Worm (Caenorhabditis elegans) whole organism, L4 larva: ENCODE measurements around the gene F09F9.5.

Experiments
- F37D6.2 ChIP-seq: sonication (generic microtip); optimal IDR thresholded peaks from 2 replicates; lab custom pipeline; 2016; ENCODE audit warnings: mild to moderate bottlenecking, missing genetic modification characterization, missing compliant biosample characterization
- F44E2.7 ChIP-seq: fragments of 200-800 bp; sonication (Bioruptor generic); IDR thresholded peaks from 2 replicates; pipeline ENCODE4 v2.1.2; 2022; ENCODE audit warnings: missing genetic modification characterization, missing compliant biosample characterization
- T20F7.1 ChIP-seq: fragments of 200-800 bp; sonication (Bioruptor generic); optimal IDR thresholded peaks from 2 replicates; lab custom pipeline; 2018; ENCODE audit warnings: mild to moderate bottlenecking, missing genetic modification characterization, missing compliant biosample characterization
- T26A8.4 ChIP-seq: fragments of 200-800 bp; sonication (Bioruptor generic); IDR thresholded peaks from 2 replicates; pipeline ENCODE4 v1.3.6; 2022; ENCODE audit warnings: missing genetic modification characterization, missing compliant biosample characterization
- Y105C5A.15 ChIP-seq: fragments of 200-800 bp; sonication (Bioruptor generic); IDR thresholded peaks from 2 replicates; pipeline ENCODE4 v1.3.6; 2022; ENCODE audit warnings: missing genetic modification characterization, missing compliant biosample characterization
- Y48G9A.11 ChIP-seq: fragments of 200-800 bp; sonication (Bioruptor generic); IDR thresholded peaks from 2 replicates; pipeline ENCODE4 v1.3.6; 2022; ENCODE audit warnings: missing genetic modification reagents, missing genetic modification characterization, missing compliant biosample characterization
- ZK546.5 ChIP-seq, 2 experiments: sonication (generic microtip); optimal IDR thresholded peaks; 2 replicates each; lab custom pipeline; 2017; ENCODE audit warnings: missing biosample characterization in 2 of 2, missing genetic modification characterization in 2 of 2
- aha-1 ChIP-seq: fragments of 150-350 bp; peaks from one replicate; lab custom pipeline; 2014; ENCODE audit warnings: missing biosample characterization, missing genetic modification characterization
- aly-2 ChIP-seq: sonication (generic microtip); optimal IDR thresholded peaks from 2 replicates; lab custom pipeline; 2018; ENCODE audit warnings: missing biosample characterization, missing genetic modification characterization
- arid-1 ChIP-seq: fragments of 200-800 bp; sonication (Bioruptor generic); conservative IDR thresholded peaks from 2 replicates; pipeline ENCODE4 v1.3.6; 2022; ENCODE audit warnings: missing genetic modification reagents, missing genetic modification characterization, missing compliant biosample characterization
- ceh-20 ChIP-seq: fragments of 200-800 bp; sonication (Bioruptor generic); IDR thresholded peaks from 2 replicates; pipeline ENCODE4 v1.3.6; 2022; ENCODE audit warnings: missing genetic modification reagents, missing genetic modification characterization, missing compliant biosample characterization
- ceh-28 ChIP-seq: fragments of 150-350 bp; optimal IDR thresholded peaks from 2 replicates; lab custom pipeline; 2014; ENCODE audit warnings: missing biosample characterization, missing genetic modification reagents, missing genetic modification characterization
- ceh-62 ChIP-seq: sonication (generic microtip); optimal IDR thresholded peaks from 2 replicates; lab custom pipeline; 2017; ENCODE audit warnings: missing biosample characterization, missing genetic modification characterization
- ctbp-1 ChIP-seq: fragments of 200-800 bp; sonication (Bioruptor generic); IDR thresholded peaks from 2 replicates; pipeline ENCODE4 v1.3.6; 2022; ENCODE audit warnings: missing genetic modification reagents, missing genetic modification characterization, missing compliant biosample characterization
- daf-16 ChIP-seq, 3 experiments: sonication (generic microtip); optimal IDR thresholded peaks; 2 replicates each; lab custom pipeline; 2016 to 2017; ENCODE audit warnings: missing genetic modification characterization in 3 of 3, missing genetic modification reagents in 3 of 3, mild to moderate bottlenecking in 2 of 3, missing compliant biosample characterization in 2 of 3, missing biosample characterization in 1 of 3, moderate library complexity in 1 of 3
- dmd-9 ChIP-seq: fragments of 200-800 bp; sonication (Bioruptor generic); IDR thresholded peaks from 2 replicates; pipeline ENCODE4 v1.3.6; 2022; ENCODE audit warnings: missing genetic modification reagents, missing genetic modification characterization, missing compliant biosample characterization
- duxl-1 ChIP-seq: sonication (generic microtip); optimal IDR thresholded peaks from 2 replicates; lab custom pipeline; 2016; ENCODE audit warnings: mild to moderate bottlenecking, missing genetic modification characterization, moderate library complexity, missing compliant biosample characterization; ENCODE audit not compliant: poor library complexity
- egl-27 ChIP-seq: sonication (generic microtip); optimal IDR thresholded peaks from 3 replicates; lab custom pipeline; 2017; ENCODE audit warnings: missing biosample characterization, missing genetic modification reagents, missing genetic modification characterization
- hlh-11 ChIP-seq: fragments of 200-800 bp; sonication (Bioruptor generic); optimal IDR thresholded peaks from 2 replicates; lab custom pipeline; 2018; ENCODE audit warnings: mild to moderate bottlenecking, missing genetic modification characterization, missing compliant biosample characterization
- hlh-30 ChIP-seq: sonication (generic microtip); optimal IDR thresholded peaks from 2 replicates; lab custom pipeline; 2017; ENCODE audit warnings: antibody characterized with exemption, mild to moderate bottlenecking, missing genetic modification characterization, missing compliant biosample characterization; ENCODE audit not compliant: insufficient read depth
- hmg-1.1 ChIP-seq: fragments of 200-800 bp; sonication (Bioruptor generic); IDR thresholded peaks from 2 replicates; pipeline ENCODE4 v1.3.6; 2022; ENCODE audit warnings: missing genetic modification reagents, missing genetic modification characterization, missing compliant biosample characterization
- lim-7 ChIP-seq: fragments of 200-800 bp; sonication (Bioruptor generic); IDR thresholded peaks from 2 replicates; pipeline ENCODE4 v1.3.6; 2022; ENCODE audit warnings: missing genetic modification characterization, missing compliant biosample characterization
- lin-1 ChIP-seq: fragments of 200-800 bp; sonication (Bioruptor generic); IDR thresholded peaks from 2 replicates; pipeline ENCODE4 v1.3.6; 2022; ENCODE audit warnings: missing genetic modification reagents, missing genetic modification characterization, missing compliant biosample characterization
- lir-3 ChIP-seq: sonication (generic microtip); optimal IDR thresholded peaks from 2 replicates; lab custom pipeline; 2016; ENCODE audit warnings: mild to moderate bottlenecking, missing genetic modification characterization, missing compliant biosample characterization
- lsy-2 ChIP-seq, 2 experiments: fragments of 150-350 bp in 1 of 2; sonication (generic microtip) in 1 of 2; optimal IDR thresholded peaks; 2 replicates each; lab custom pipeline; 2014 to 2017; ENCODE audit warnings: missing biosample characterization in 2 of 2, missing genetic modification characterization in 2 of 2
- mdt-29 ChIP-seq: fragments of 200-800 bp; sonication (Bioruptor generic); IDR thresholded peaks from 2 replicates; pipeline ENCODE4 v1.3.6; 2022; ENCODE audit warnings: missing genetic modification reagents, missing genetic modification characterization, missing compliant biosample characterization
- mep-1 ChIP-seq: fragments of 150-350 bp; sonication (generic microtip); optimal IDR thresholded peaks from 3 replicates; lab custom pipeline; 2014; ENCODE audit warnings: missing biosample characterization, missing genetic modification characterization
- mes-2 ChIP-seq: sonication (generic microtip); optimal IDR thresholded peaks from 2 replicates; lab custom pipeline; 2016; ENCODE audit warnings: missing genotype, mild to moderate bottlenecking, missing genetic modification characterization, missing compliant biosample characterization; ENCODE audit not compliant: poor library complexity, severe bottlenecking
- nhr-10 ChIP-seq: fragments of 150-350 bp; optimal IDR thresholded peaks from 2 replicates; lab custom pipeline; 2014; ENCODE audit warnings: missing biosample characterization, missing genetic modification characterization
- nhr-102 ChIP-seq: sonication (generic microtip); optimal IDR thresholded peaks from 2 replicates; lab custom pipeline; 2016; ENCODE audit warnings: mild to moderate bottlenecking, missing genetic modification characterization, moderate library complexity, missing compliant biosample characterization
- nhr-111 ChIP-seq: fragments of 200-800 bp; sonication (Bioruptor generic); optimal IDR thresholded peaks from 2 replicates; lab custom pipeline; 2018; ENCODE audit warnings: mild to moderate bottlenecking, missing genetic modification characterization, missing compliant biosample characterization
- nhr-237 ChIP-seq: sonication (generic microtip); optimal IDR thresholded peaks from 2 replicates; lab custom pipeline; 2017; ENCODE audit warnings: missing biosample characterization, missing genetic modification characterization
- nhr-25 ChIP-seq: sonication (generic microtip); optimal IDR thresholded peaks from 2 replicates; lab custom pipeline; 2017; ENCODE audit warnings: missing genetic modification characterization, mild to moderate bottlenecking, missing compliant biosample characterization, antibody characterized with exemption, moderate library complexity, borderline replicate concordance; ENCODE audit not compliant: insufficient read depth
- nhr-48 ChIP-seq: sonication (generic microtip); optimal IDR thresholded peaks from 2 replicates; lab custom pipeline; 2016; ENCODE audit warnings: mild to moderate bottlenecking, missing genetic modification characterization, missing compliant biosample characterization
- pha-4 ChIP-seq, 2 experiments: fragments of 150-350 bp in 1 of 2; fragments of 200-800 bp in 1 of 2; sonication (Bioruptor generic) in 1 of 2; IDR thresholded peaks in 1 of 2; optimal IDR thresholded peaks in 1 of 2; 2 replicates each; pipeline versions ENCODE4 v1.3.6 to Lab custom; 2014 to 2022; ENCODE audit warnings: missing genetic modification characterization in 2 of 2, missing genetic modification reagents in 2 of 2, missing biosample characterization in 1 of 2, missing compliant biosample characterization in 1 of 2
- rbr-2 ChIP-seq: sonication (generic microtip); optimal IDR thresholded peaks from 2 replicates; lab custom pipeline; 2016; ENCODE audit warnings: missing genotype, missing genetic modification characterization, missing compliant biosample characterization
- sdz-12 ChIP-seq: fragments of 200-800 bp; sonication (Bioruptor generic); optimal IDR thresholded peaks from 2 replicates; lab custom pipeline; 2018; ENCODE audit warnings: mild to moderate bottlenecking, missing genetic modification characterization, missing compliant biosample characterization
- snpc-1.2 ChIP-seq: fragments of 200-800 bp; sonication (Bioruptor generic); IDR thresholded peaks from 2 replicates; pipeline ENCODE4 v1.3.6; 2022; ENCODE audit warnings: missing genetic modification reagents, missing genetic modification characterization, missing compliant biosample characterization
- tag-97 ChIP-seq: fragments of 200-800 bp; sonication (Bioruptor generic); IDR thresholded peaks from 2 replicates; pipeline ENCODE4 v1.3.6; 2022; ENCODE audit warnings: missing genetic modification characterization, missing compliant biosample characterization
- vab-7 ChIP-seq: fragments of 200-800 bp; sonication (Bioruptor generic); IDR thresholded peaks from 2 replicates; pipeline ENCODE4 v1.3.6; 2022; ENCODE audit warnings: missing genetic modification reagents, missing genetic modification characterization, missing compliant biosample characterization
- zfp-2 ChIP-seq: sonication (generic microtip); optimal IDR thresholded peaks from 2 replicates; lab custom pipeline; 2016; ENCODE audit warnings: mild to moderate bottlenecking, missing genetic modification characterization, missing compliant biosample characterization
- zfp-3 ChIP-seq: fragments of 200-800 bp; sonication (Bioruptor generic); conservative IDR thresholded peaks from 2 replicates; pipeline ENCODE4 v1.3.6; 2022; ENCODE audit warnings: missing genetic modification reagents, missing genetic modification characterization, missing compliant biosample characterization

F09F9.5 gene

DNA sequence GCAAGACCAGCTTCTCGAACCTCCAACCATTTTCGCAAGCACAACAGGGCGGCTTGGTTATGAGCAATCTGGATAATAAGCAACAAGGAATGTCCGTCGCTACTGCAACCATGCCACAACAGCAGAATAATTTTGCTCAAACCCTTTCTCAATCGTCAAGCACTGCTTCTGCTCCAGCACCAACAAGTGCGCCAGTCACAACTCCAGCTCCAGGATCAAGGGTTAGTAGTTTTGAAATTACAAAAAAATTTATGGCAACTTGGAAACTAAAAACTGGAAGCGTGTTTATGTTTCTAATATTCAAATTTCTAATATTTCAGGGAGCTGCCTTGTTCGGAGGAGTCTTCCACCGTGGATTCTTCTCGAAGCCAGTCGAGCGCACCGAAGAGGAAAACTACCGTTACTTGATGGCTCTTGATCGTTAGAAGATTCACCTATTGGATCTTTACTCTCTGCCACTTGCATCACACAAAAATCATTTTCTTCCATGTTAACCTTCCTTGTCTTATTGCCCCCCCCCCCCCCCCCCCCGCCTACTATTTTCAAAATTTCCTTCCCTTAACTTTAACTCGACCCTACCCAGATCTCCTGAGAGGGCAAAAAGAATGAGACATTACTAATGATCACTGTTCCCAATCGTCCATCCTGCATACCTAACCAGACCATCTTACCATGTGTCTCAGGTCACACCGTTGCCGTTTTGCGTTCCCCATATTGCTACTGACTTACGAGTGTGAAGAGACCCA, 29.2 kb downstream of the F09F9.5 start:
- TF ChIP-seq T26A8.4 (GFP tag; lab: Robert Waterston, UW): peak; percentile 29; the same call in 1 of the 2 replicates
- TF ChIP-seq hmg-1.1 (GFP tag; lab: Robert Waterston, UW): 0 out of 2 replicates have a peak, but pooled peaks have one; percentile 21
- no peak for TF ChIP-seq daf-16 (GFP tag; optimal IDR thresholded peaks at IDR 0.05; lab: Kevin White, UChicago)
- peak; percentile 0 for TF ChIP-seq daf-16 (tag; optimal IDR thresholded peaks at IDR 0.05; lab: Kevin White, UChicago)
- TF ChIP-seq pha-4 (GFP tag; IDR thresholded peaks at IDR 0.05; lab: Robert Waterston, UW): 0 out of 2 replicates have a peak, but pooled peaks have one; percentile 4
- no peak for TF ChIP-seq pha-4 (tag; optimal IDR thresholded peaks at IDR 0.05; lab: Kevin White, UChicago)
- no peak for TF ChIP-seq nhr-237 (tag; lab: Kevin White, UChicago)
- TF ChIP-seq nhr-10 (tag; lab: Kevin White, UChicago): no peak
- peak; percentile 7 for TF ChIP-seq F37D6.2
- peak in 1 of 2 experiments; percentile 1 for TF ChIP-seq lsy-2 (tag; optimal IDR thresholded peaks at IDR 0.05; lab: Kevin White, UChicago)
- peak; percentile 97 for TF ChIP-seq aha-1 (tag; lab: Kevin White, UChicago)

DNA sequence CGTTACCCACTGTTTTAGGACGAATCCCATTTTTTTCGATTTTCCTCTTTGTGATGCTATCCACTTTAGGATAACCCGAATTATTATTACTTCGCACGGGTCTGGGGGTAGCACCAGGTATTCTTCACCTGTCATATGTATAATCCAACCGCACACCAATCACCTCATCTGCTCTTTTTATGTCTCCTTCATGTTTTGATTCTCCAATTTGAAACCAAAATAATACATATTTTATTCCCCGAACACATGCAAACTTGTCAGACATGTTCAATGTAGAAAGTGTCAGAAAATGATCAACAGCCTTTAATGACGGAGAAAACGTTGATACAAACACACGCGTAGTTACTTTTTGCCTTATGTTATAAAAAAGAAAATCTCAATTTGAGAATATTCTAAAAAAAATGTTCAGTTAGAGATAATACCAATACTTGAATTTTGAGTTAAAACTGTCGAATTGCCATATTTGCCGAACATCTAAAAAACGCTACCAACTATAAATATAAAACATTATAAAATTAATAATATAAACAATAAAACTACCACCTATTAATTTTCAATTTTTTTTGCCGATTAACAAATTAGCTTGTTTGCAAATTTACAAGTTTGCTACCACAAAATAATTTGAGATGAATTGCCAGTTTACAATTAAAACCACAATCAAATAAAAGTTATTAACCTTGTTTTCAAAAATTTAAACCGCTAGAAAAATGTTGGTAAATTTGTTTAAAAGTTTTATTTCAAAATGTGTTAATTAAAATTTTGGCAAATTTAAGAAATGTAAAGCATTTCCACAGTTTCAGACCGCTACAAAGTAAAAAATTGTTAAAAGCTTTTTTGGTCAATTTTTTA, 30.1 kb downstream of the F09F9.5 start:
- TF ChIP-seq lin-1: peak; percentile 37; the same call in 1 of the 2 replicates
- no peak for TF ChIP-seq mes-2 (tag; lab: Kevin White, UChicago)
- TF ChIP-seq nhr-48: peak; percentile 15
- peak; percentile 45 for TF ChIP-seq hlh-30 (tag; lab: Kevin White, UChicago)
- TF ChIP-seq ceh-62: no peak
- peak; percentile 63; the same call in 1 of the 2 replicates for TF ChIP-seq lim-7
- TF ChIP-seq ctbp-1 (GFP tag; lab: Robert Waterston, UW): peak; percentile 65
- peak in 1 of 2 experiments; percentile 52 for TF ChIP-seq lsy-2 (tag; optimal IDR thresholded peaks at IDR 0.05; lab: Kevin White, UChicago)
- TF ChIP-seq dmd-9: 0 out of 2 replicates have a peak, but pooled peaks have one; percentile 4
- no peak for TF ChIP-seq aly-2 (tag; lab: Kevin White, UChicago)
- peak; percentile 28; the same call in 1 of the 2 replicates for TF ChIP-seq Y48G9A.11 (GFP tag; lab: Robert Waterston, UW)
- peak; percentile 16; the same call in 1 of the 2 replicates for TF ChIP-seq vab-7 (GFP tag; lab: Robert Waterston, UW)
- TF ChIP-seq mep-1 (tag; lab: Kevin White, UChicago): peak; percentile 95
- TF ChIP-seq F44E2.7: no peak
- no peak for TF ChIP-seq egl-27 (tag; lab: Kevin White, UChicago)
- peak; percentile 48 for TF ChIP-seq mdt-29 (GFP tag; lab: Robert Waterston, UW)
- no peak for TF ChIP-seq ceh-28 (tag; lab: Kevin White, UChicago)
- no peak for TF ChIP-seq nhr-10 (tag; lab: Kevin White, UChicago)
- TF ChIP-seq tag-97: 0 out of 2 replicates have a peak, but pooled peaks have one; percentile 34
- TF ChIP-seq hlh-11 (tag; lab: Kevin White, UChicago): peak; percentile 25
- TF ChIP-seq ZK546.5 (tag; optimal IDR thresholded peaks at IDR 0.05; lab: Kevin White, UChicago): no peak
- 0 out of 2 replicates have a peak, but pooled peaks have one; percentile 53 for TF ChIP-seq arid-1 (GFP tag; lab: Robert Waterston, UW)
- TF ChIP-seq nhr-111: no peak
- TF ChIP-seq hmg-1.1 (GFP tag; lab: Robert Waterston, UW): peak; percentile 39
- 0 out of 2 replicates have a peak, but pooled peaks have one; percentile 7 for TF ChIP-seq snpc-1.2 (GFP tag; lab: Robert Waterston, UW)
- TF ChIP-seq Y105C5A.15 (GFP tag; lab: Robert Waterston, UW): peak; percentile 46; the same call in 1 of the 2 replicates
- TF ChIP-seq zfp-2: no peak
- TF ChIP-seq lir-3 (tag; lab: Kevin White, UChicago): no peak
- TF ChIP-seq ceh-20: peak; percentile 46; the same call in 1 of the 2 replicates
- TF ChIP-seq zfp-3: peak; percentile 82
- TF ChIP-seq nhr-25 (tag; lab: Kevin White, UChicago): peak; percentile 44
- TF ChIP-seq duxl-1 (tag; lab: Kevin White, UChicago): peak; percentile 60
- no peak for TF ChIP-seq rbr-2 (tag; lab: Kevin White, UChicago)
- peak; percentile 50 for TF ChIP-seq nhr-102
- peak; percentile 30 for TF ChIP-seq T20F7.1
- no peak for TF ChIP-seq sdz-12 (GFP tag; lab: Kevin White, UChicago)
